Fruit fly (Drosophila melanogaster) whole organism: ENCODE measurements around the gene His3.3A.

ENCODE experiments used
- CG8478 ChIP-seq: fragments of >200 bp; optimal IDR thresholded peaks from 2 replicates; lab custom pipeline; 2018; ENCODE audit warnings: inconsistent platforms
- psq ChIP-seq: fragments of >200 bp; optimal IDR thresholded peaks from 2 replicates; lab custom pipeline; 2017

DNA sequence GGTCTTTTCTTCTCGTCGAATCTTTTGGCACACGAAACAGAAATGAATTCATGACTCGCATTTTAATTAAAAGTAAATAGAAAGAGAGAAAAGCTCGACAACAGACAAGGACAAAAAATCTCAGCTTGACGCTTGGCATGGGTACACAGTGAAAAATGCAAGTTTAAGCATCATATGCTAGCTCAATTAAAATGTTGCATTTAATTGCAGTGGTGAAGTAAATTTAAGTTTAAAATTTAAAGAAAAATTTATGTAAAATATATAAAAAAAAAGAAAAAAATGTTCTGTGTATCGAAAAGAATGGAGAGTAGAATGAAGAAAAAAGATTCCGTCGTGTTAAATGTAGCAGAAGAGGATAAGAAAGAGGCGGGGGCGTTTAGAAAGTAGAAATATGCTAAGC lies 30.7 kb downstream of the His3.3A start:
- no peak for TF ChIP-seq psq
- no peak for TF ChIP-seq CG8478 (lab: Kevin White, UChicago)
